Worm (Caenorhabditis elegans) whole organism, L3 larva: ENCODE data around the gene K06B4.15.

Experiments
- R02D3.7 ChIP-seq: fragments of 150-350 bp; optimal IDR thresholded peaks from 2 replicates; lab custom pipeline; 2014; ENCODE audit warnings: missing biosample characterization, missing genetic modification characterization
- ZK546.5 ChIP-seq: sonication (generic microtip); optimal IDR thresholded peaks from 2 replicates; lab custom pipeline; 2017; ENCODE audit warnings: missing biosample characterization, missing genetic modification characterization
- ama-1 ChIP-seq: fragments of 150-350 bp; optimal IDR thresholded peaks from 2 replicates; lab custom pipeline; 2018
- ceh-16 ChIP-seq: sonication (generic microtip); optimal IDR thresholded peaks from 2 replicates; lab custom pipeline; 2017; ENCODE audit warnings: missing biosample characterization, missing genetic modification characterization
- ceh-28 ChIP-seq: fragments of 150-350 bp; optimal IDR thresholded peaks from 2 replicates; lab custom pipeline; 2014; ENCODE audit warnings: missing biosample characterization, missing genetic modification reagents, missing genetic modification characterization
- ceh-82 ChIP-seq: fragments of 150-350 bp; optimal IDR thresholded peaks from 2 replicates; lab custom pipeline; 2014; ENCODE audit warnings: missing biosample characterization, missing genetic modification characterization
- ceh-9 ChIP-seq: sonication (generic microtip); optimal IDR thresholded peaks from 2 replicates; lab custom pipeline; 2018; ENCODE audit warnings: missing biosample characterization, missing genetic modification characterization
- elt-1 ChIP-seq: fragments of 150-350 bp; optimal IDR thresholded peaks from 2 replicates; lab custom pipeline; 2014; ENCODE audit warnings: missing biosample characterization, missing genetic modification characterization
- elt-2 ChIP-seq: sonication (generic microtip); optimal IDR thresholded peaks from 2 replicates; lab custom pipeline; 2016; ENCODE audit warnings: missing genetic modification reagents, mild to moderate bottlenecking, missing genetic modification characterization, missing compliant biosample characterization
- eor-1 ChIP-seq, 2 experiments: fragments of 150-350 bp; optimal IDR thresholded peaks; 2 replicates each; lab custom pipeline; 2014 to 2018; ENCODE audit warnings: missing biosample characterization in 2 of 2, missing genetic modification characterization in 2 of 2
- fkh-10 ChIP-seq: sonication (generic microtip); optimal IDR thresholded peaks from 2 replicates; lab custom pipeline; 2017; ENCODE audit warnings: missing biosample characterization, missing genetic modification reagents, missing genetic modification characterization
- fos-1 ChIP-seq: fragments of 150-350 bp; optimal IDR thresholded peaks from 2 replicates; lab custom pipeline; 2014; ENCODE audit warnings: missing biosample characterization, missing genetic modification characterization
- jun-1 ChIP-seq: fragments of 150-350 bp; optimal IDR thresholded peaks from 2 replicates; lab custom pipeline; 2014; ENCODE audit warnings: missing biosample characterization, missing genetic modification reagents, missing genetic modification characterization
- lin-15B ChIP-seq: fragments of 150-350 bp; optimal IDR thresholded peaks from 2 replicates; lab custom pipeline; 2014; ENCODE audit warnings: missing biosample characterization, missing genetic modification characterization
- lin-39 ChIP-seq: fragments of 150-350 bp; optimal IDR thresholded peaks from 2 replicates; lab custom pipeline; 2018; ENCODE audit warnings: missing biosample characterization, missing genetic modification reagents, missing genetic modification characterization
- lsy-12 ChIP-seq: sonication (generic microtip); optimal IDR thresholded peaks from 2 replicates; lab custom pipeline; 2016; ENCODE audit warnings: mild to moderate bottlenecking, missing genetic modification characterization, missing compliant biosample characterization
- nfya-1 ChIP-seq: sonication (generic microtip); optimal IDR thresholded peaks from 2 replicates; lab custom pipeline; 2017; ENCODE audit warnings: missing genetic modification characterization, mild to moderate bottlenecking, missing compliant biosample characterization, antibody characterized with exemption, moderate library complexity; ENCODE audit not compliant: insufficient read depth
- nhr-12 ChIP-seq: fragments of 150-350 bp; optimal IDR thresholded peaks from 2 replicates; lab custom pipeline; 2014; ENCODE audit warnings: missing biosample characterization, missing genetic modification characterization
- nhr-23 ChIP-seq: fragments of 150-350 bp; optimal IDR thresholded peaks from 2 replicates; lab custom pipeline; 2014; ENCODE audit warnings: missing biosample characterization, missing genetic modification reagents, missing genetic modification characterization
- nhr-237 ChIP-seq: fragments of 150-350 bp; optimal IDR thresholded peaks from 2 replicates; lab custom pipeline; 2014; ENCODE audit warnings: missing biosample characterization, missing genetic modification characterization
- nhr-25 ChIP-seq: sonication (generic microtip); optimal IDR thresholded peaks from 2 replicates; lab custom pipeline; 2017; ENCODE audit warnings: missing biosample characterization, missing genetic modification characterization
- nhr-76 ChIP-seq: fragments of 150-350 bp; sonication (generic microtip); optimal IDR thresholded peaks from 5 replicates; lab custom pipeline; 2014; ENCODE audit warnings: missing biosample characterization, missing genetic modification characterization
- nhr-77 ChIP-seq: fragments of 150-350 bp; optimal IDR thresholded peaks from 2 replicates; lab custom pipeline; 2014; ENCODE audit warnings: missing biosample characterization, missing genetic modification characterization
- pha-4 ChIP-seq: fragments of 150-350 bp; optimal IDR thresholded peaks from 2 replicates; lab custom pipeline; 2014; ENCODE audit warnings: missing biosample characterization, missing genetic modification reagents, missing genetic modification characterization
- pqm-1 ChIP-seq: fragments of 150-350 bp; optimal IDR thresholded peaks from 2 replicates; lab custom pipeline; 2017; ENCODE audit warnings: missing biosample characterization, missing genetic modification characterization, inconsistent platforms
- sea-2 ChIP-seq: fragments of 150-350 bp; sonication (generic microtip); optimal IDR thresholded peaks from 4 replicates; lab custom pipeline; 2014; ENCODE audit warnings: missing biosample characterization, missing genetic modification reagents, missing genetic modification characterization
- unc-62 ChIP-seq: fragments of 150-350 bp; sonication (generic microtip); optimal IDR thresholded peaks from 4 replicates; lab custom pipeline; 2014; ENCODE audit warnings: missing biosample characterization, missing genetic modification reagents, missing genetic modification characterization
- zag-1 ChIP-seq: fragments of 150-350 bp; optimal IDR thresholded peaks from 2 replicates; lab custom pipeline; 2014; ENCODE audit warnings: missing biosample characterization, missing genetic modification characterization
- ztf-11 ChIP-seq: fragments of 150-350 bp; optimal IDR thresholded peaks from 2 replicates; lab custom pipeline; 2014; ENCODE audit warnings: missing biosample characterization, missing genetic modification characterization
- ztf-4 ChIP-seq: fragments of 150-350 bp; optimal IDR thresholded peaks from 2 replicates; lab custom pipeline; 2014; ENCODE audit warnings: missing biosample characterization, missing genetic modification characterization

The K06B4.15 gene

DNA sequence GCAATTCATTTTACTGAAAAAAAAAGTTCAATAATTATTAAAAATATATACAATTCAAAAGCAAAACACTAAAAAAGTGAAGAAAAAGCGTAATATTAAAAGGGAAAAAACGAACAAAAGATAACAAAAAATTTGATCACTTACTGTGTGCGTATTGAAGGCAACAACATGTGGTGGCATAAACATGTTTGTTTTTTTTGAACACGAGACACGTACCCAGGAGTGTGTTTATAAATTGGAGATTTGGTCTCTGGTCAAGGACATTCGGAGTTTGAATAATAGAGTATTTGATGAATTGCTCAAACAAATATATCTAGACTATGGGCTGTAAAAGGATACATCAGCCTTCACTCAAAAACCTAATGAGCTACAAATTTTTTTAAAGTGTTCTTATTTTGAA lies 45.4 kb downstream of the K06B4.15 start:
- TF ChIP-seq fos-1 (tag; lab: Kevin White, UChicago) (no peak), unc-62 (GFP tag; lab: Kevin White, UChicago) (no peak), jun-1 (tag; lab: Kevin White, UChicago) (no peak), ZK546.5 (tag; lab: Kevin White, UChicago) (no peak), ama-1 (lab: Kevin White, UChicago) (no peak), nhr-237 (no peak), lin-15B (tag; lab: Kevin White, UChicago) (no peak), lin-39 (tag; lab: Kevin White, UChicago) (no peak), elt-2 (no peak), nhr-76 (tag; lab: Kevin White, UChicago) (no peak), pqm-1 (tag; lab: Kevin White, UChicago) (no peak), pha-4 (tag; lab: Kevin White, UChicago) (no peak), R02D3.7 (tag; lab: Kevin White, UChicago) (no peak), eor-1 (tag; optimal IDR thresholded peaks at IDR 0.05; lab: Kevin White, UChicago) (no peak), ceh-9 (tag; lab: Kevin White, UChicago) (no peak), sea-2 (GFP tag; lab: Kevin White, UChicago) (no peak), ceh-16 (no peak), zag-1 (tag; lab: Kevin White, UChicago) (no peak)

DNA sequence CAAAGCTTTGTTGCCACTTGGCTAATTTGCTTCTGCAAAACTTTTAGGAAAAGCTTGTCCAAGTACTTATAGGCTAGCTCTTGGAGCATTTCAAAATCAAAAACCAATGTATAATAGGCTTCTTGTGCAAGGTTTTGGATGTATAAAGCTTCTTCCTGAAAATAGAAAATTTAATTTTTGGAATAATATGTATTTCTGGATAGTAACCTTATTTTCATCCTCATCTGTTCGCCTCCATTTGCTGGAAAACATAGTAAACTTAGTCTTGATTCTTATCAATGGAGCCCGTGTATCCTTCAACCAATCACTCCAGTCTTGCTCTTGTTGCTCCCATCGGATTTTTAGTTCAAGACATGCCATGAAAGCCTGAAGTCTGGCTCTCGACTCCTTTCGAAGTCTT lies 46.4 kb downstream of the K06B4.15 start, which contains the start of gene Y6E2A.4:
TSS of gene Y6E2A.4 (minus strand) at position 101 of the 400 bp plus-strand sequence.
- TF ChIP-seq nhr-12 (tag; lab: Kevin White, UChicago), result no peak
- TF ChIP-seq sea-2 (GFP tag; lab: Kevin White, UChicago), result no peak
- TF ChIP-seq ztf-11, result no peak

DNA sequence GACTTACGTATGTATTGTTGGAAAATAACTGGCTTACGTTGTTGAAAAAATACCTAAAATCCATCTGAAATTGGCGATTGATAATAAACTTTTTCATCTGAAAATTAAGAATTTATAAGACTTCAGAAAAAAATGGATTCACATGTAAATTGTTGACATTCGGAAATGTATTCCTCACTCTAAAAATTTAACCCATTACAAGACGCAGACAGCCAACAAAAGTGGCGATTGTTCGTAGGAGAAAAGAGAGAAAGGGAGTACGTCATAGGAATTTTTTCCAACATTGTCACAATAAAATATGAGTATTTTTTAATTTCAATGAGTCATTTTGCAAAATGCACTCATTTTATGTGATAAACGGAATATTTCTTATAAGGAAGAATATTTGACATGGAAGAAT lies 48.3 kb downstream of the K06B4.15 start, which contains the start of gene Y6E2A.5:
TSS of gene Y6E2A.5 (minus strand) at position 101 of the 400 bp plus-strand sequence.
- no peak for TF ChIP-seq jun-1 (tag; lab: Kevin White, UChicago)
- TF ChIP-seq pqm-1 (tag; lab: Kevin White, UChicago), result peak; percentile 1
- TF ChIP-seq, all 47 proteins: peak for 1

DNA sequence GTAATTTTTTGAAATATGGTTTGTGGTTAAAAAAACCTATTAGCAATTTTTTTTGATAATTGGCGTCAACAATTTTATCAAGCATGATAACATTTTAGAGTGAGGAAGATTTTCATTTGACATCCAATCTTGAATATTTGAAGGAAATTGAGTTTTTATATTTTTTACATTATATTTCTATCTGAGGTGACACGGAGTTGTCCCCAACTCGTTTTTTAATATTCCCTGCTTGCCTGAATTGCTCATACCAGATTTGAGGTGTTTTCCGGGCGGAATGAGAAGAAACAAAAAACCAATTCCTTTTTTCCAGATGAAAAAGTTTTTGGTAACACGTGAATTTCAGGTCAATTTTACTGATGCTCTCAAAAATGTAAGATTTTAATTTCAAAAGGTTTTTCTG lies 49.3 kb downstream of the K06B4.15 start, which contains the start of gene Y6E2A.7:
TSS of gene Y6E2A.7 (plus strand) at position 301 of the 400 bp plus-strand sequence.
- TF ChIP-seq lsy-12 (tag; lab: Kevin White, UChicago), result no peak
- no peak for TF ChIP-seq elt-1 (tag; lab: Kevin White, UChicago)
- no peak for TF ChIP-seq ztf-4 (tag; lab: Kevin White, UChicago)
- no peak for TF ChIP-seq fkh-10 (GFP tag; lab: Kevin White, UChicago)
- TF ChIP-seq nhr-25 (tag; lab: Kevin White, UChicago), result no peak
- TF ChIP-seq sea-2 (GFP tag; lab: Kevin White, UChicago), result no peak
- TF ChIP-seq ceh-82, result no peak
- TF ChIP-seq eor-1 (tag; optimal IDR thresholded peaks at IDR 0.05; lab: Kevin White, UChicago), result no peak

DNA sequence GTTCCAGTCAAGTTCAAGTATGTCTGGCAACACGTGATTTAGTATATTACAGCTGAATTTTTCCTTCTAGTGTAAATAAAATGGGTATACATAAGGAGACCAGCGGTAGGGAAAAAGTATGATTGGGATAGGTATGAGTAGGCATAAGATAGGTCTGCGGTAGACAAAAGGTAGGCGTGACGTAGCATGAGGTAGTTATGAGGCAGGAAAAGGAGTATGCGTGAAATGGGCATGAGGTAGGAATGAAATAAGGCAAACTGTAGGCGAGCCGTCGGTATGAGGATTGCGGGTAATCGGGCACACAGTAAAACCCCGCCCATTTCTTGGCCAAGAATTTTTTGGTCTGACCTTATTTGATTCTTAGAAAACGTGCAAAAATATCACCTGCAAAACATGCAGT lies 51.2 kb downstream of the K06B4.15 start:
- no peak for TF ChIP-seq nfya-1
- TF ChIP-seq nhr-77 (tag; lab: Kevin White, UChicago), result no peak
- TF ChIP-seq ceh-28, result no peak
- no peak for TF ChIP-seq sea-2 (GFP tag; lab: Kevin White, UChicago)
- no peak for TF ChIP-seq ztf-4 (tag; lab: Kevin White, UChicago)
- TF ChIP-seq unc-62 (GFP tag; lab: Kevin White, UChicago), result no peak
- no peak for TF ChIP-seq nhr-76 (tag; lab: Kevin White, UChicago)
- no peak for TF ChIP-seq fos-1 (tag; lab: Kevin White, UChicago)
- no peak for TF ChIP-seq nhr-23 (tag; lab: Kevin White, UChicago)
- no peak for TF ChIP-seq pqm-1 (tag; lab: Kevin White, UChicago)
